Worm (Caenorhabditis elegans): ENCODE results near the gene rev-1.

The rev-1 gene

ce11 chrII:7901990-7902389 lies 1.6 kb downstream of the rev-1 start:
- no peak for TF ChIP-seq ztf-29 (GFP tag; IDR thresholded peaks at IDR 0.05)
- TF ChIP-seq klf-2 (GFP tag; conservative IDR thresholded peaks at IDR 0.05): no peak
- no peak for TF ChIP-seq flt-1 (GFP tag; IDR thresholded peaks at IDR 0.05)
- no peak for TF ChIP-seq ztf-23 (GFP tag; IDR thresholded peaks at IDR 0.05)
- TF ChIP-seq ref-1 (GFP tag; conservative IDR thresholded peaks at IDR 0.05): no peak
- TF ChIP-seq T22C8.4 (GFP tag; IDR thresholded peaks at IDR 0.05): no peak
- no peak for TF ChIP-seq cog-1 (tag; optimal IDR thresholded peaks at IDR 0.05)
- TF ChIP-seq tab-1 (GFP tag; IDR thresholded peaks at IDR 0.05): no peak
- no peak for TF ChIP-seq med-1 (GFP tag; optimal IDR thresholded peaks at IDR 0.05; ENCODE audit: insufficient read depth)

ce11 chrII:7907539-7907997 lies 7.1 kb downstream of the rev-1 start, which contains the start of gene best-23:
TSS of gene best-23 (minus strand) at chrII:7907589.
- no peak for TF ChIP-seq cog-1 (tag; optimal IDR thresholded peaks at IDR 0.05)
- no peak for TF ChIP-seq T22C8.4 (GFP tag; IDR thresholded peaks at IDR 0.05)
- no peak for TF ChIP-seq ref-1 (GFP tag; conservative IDR thresholded peaks at IDR 0.05)
- TF ChIP-seq flt-1 (GFP tag; IDR thresholded peaks at IDR 0.05): no peak
- TF ChIP-seq ztf-23 (GFP tag; IDR thresholded peaks at IDR 0.05): no peak
- no peak for TF ChIP-seq klf-2 (GFP tag; conservative IDR thresholded peaks at IDR 0.05)
- TF ChIP-seq med-1 (GFP tag; optimal IDR thresholded peaks at IDR 0.05; ENCODE audit: insufficient read depth): no peak
- TF ChIP-seq ztf-29 (GFP tag; IDR thresholded peaks at IDR 0.05): no peak
- TF ChIP-seq tab-1 (GFP tag; IDR thresholded peaks at IDR 0.05): no peak

- TF ChIP-seq tab-1 (GFP tag; IDR thresholded peaks at IDR 0.05): no peak
- TF ChIP-seq T22C8.4 (GFP tag; IDR thresholded peaks at IDR 0.05): no peak
- no peak for TF ChIP-seq med-1 (GFP tag; optimal IDR thresholded peaks at IDR 0.05; ENCODE audit: insufficient read depth)
- TF ChIP-seq ztf-23 (GFP tag; IDR thresholded peaks at IDR 0.05): no peak
- TF ChIP-seq ztf-29 (GFP tag; IDR thresholded peaks at IDR 0.05): no peak
Observed at ce11 chrII:7911015-7911414, 10.6 kb downstream of the rev-1 start, which contains the start of gene ZK675.4. TSS of gene ZK675.4 (plus strand) at chrII:7911315.

ce11 chrII:7920178-7920577 lies 19.8 kb downstream of the rev-1 start:
- TF ChIP-seq ztf-29 (GFP tag; IDR thresholded peaks at IDR 0.05): no peak
- no peak for TF ChIP-seq med-1 (GFP tag; optimal IDR thresholded peaks at IDR 0.05; ENCODE audit: insufficient read depth)
- TF ChIP-seq T22C8.4 (GFP tag; IDR thresholded peaks at IDR 0.05): no peak
- no peak for TF ChIP-seq klf-2 (GFP tag; conservative IDR thresholded peaks at IDR 0.05)

ce11 chrII:7921155-7921554 lies 20.7 kb downstream of the rev-1 start:
- TF ChIP-seq med-1 (GFP tag; optimal IDR thresholded peaks at IDR 0.05; ENCODE audit: insufficient read depth): no peak
- TF ChIP-seq ztf-23 (GFP tag; IDR thresholded peaks at IDR 0.05): no peak
- no peak for TF ChIP-seq klf-2 (GFP tag; conservative IDR thresholded peaks at IDR 0.05)
- no peak for TF ChIP-seq T22C8.4 (GFP tag; IDR thresholded peaks at IDR 0.05)
- no peak for TF ChIP-seq tab-1 (GFP tag; IDR thresholded peaks at IDR 0.05)
- no peak for TF ChIP-seq flt-1 (GFP tag; IDR thresholded peaks at IDR 0.05)
- TF ChIP-seq ztf-29 (GFP tag; IDR thresholded peaks at IDR 0.05): no peak
- no peak for TF ChIP-seq ref-1 (GFP tag; conservative IDR thresholded peaks at IDR 0.05)

ce11 chrII:7928600-7928999 lies 28.2 kb downstream of the rev-1 start, which contains the start of gene spv-1:
TSS of gene spv-1 (minus strand) at chrII:7928700.
- no peak for TF ChIP-seq flt-1 (GFP tag; IDR thresholded peaks at IDR 0.05)
- TF ChIP-seq klf-2 (GFP tag; conservative IDR thresholded peaks at IDR 0.05): no peak
- no peak for TF ChIP-seq T22C8.4 (GFP tag; IDR thresholded peaks at IDR 0.05)

- TF ChIP-seq ztf-29 (GFP tag; IDR thresholded peaks at IDR 0.05) (no peak), ref-1 (GFP tag; conservative IDR thresholded peaks at IDR 0.05) (no peak), med-1 (GFP tag; optimal IDR thresholded peaks at IDR 0.05; ENCODE audit: insufficient read depth) (no peak), T22C8.4 (GFP tag; IDR thresholded peaks at IDR 0.05) (no peak), ztf-23 (GFP tag; IDR thresholded peaks at IDR 0.05) (no peak), flt-1 (GFP tag; IDR thresholded peaks at IDR 0.05) (no peak), tab-1 (GFP tag; IDR thresholded peaks at IDR 0.05) (no peak), klf-2 (GFP tag; conservative IDR thresholded peaks at IDR 0.05) (no peak), cog-1 (tag; optimal IDR thresholded peaks at IDR 0.05) (no peak)
Observed at ce11 chrII:7930671-7931070, 30.2 kb downstream of the rev-1 start.

- TF ChIP-seq T22C8.4 (GFP tag; IDR thresholded peaks at IDR 0.05): no peak
- TF ChIP-seq ref-1 (GFP tag; conservative IDR thresholded peaks at IDR 0.05): no peak
- no peak for TF ChIP-seq klf-2 (GFP tag; conservative IDR thresholded peaks at IDR 0.05)
- TF ChIP-seq cog-1 (tag; optimal IDR thresholded peaks at IDR 0.05): no peak
- no peak for TF ChIP-seq tab-1 (GFP tag; IDR thresholded peaks at IDR 0.05)
- no peak for TF ChIP-seq flt-1 (GFP tag; IDR thresholded peaks at IDR 0.05)
- TF ChIP-seq ztf-23 (GFP tag; IDR thresholded peaks at IDR 0.05): no peak
Observed at ce11 chrII:7935622-7936021, 35.2 kb downstream of the rev-1 start.

- no peak for TF ChIP-seq ztf-23 (GFP tag; IDR thresholded peaks at IDR 0.05)
Observed at ce11 chrII:7938078-7938477, 37.7 kb downstream of the rev-1 start, which contains the start of gene ZK669.2. TSS of gene ZK669.2 (minus strand) at chrII:7938178.

- TF ChIP-seq cog-1 (tag; optimal IDR thresholded peaks at IDR 0.05): no peak
- TF ChIP-seq ztf-23 (GFP tag; IDR thresholded peaks at IDR 0.05): no peak
- TF ChIP-seq med-1 (GFP tag; optimal IDR thresholded peaks at IDR 0.05; ENCODE audit: insufficient read depth): no peak
- TF ChIP-seq ref-1 (GFP tag; conservative IDR thresholded peaks at IDR 0.05): no peak
- no peak for TF ChIP-seq klf-2 (GFP tag; conservative IDR thresholded peaks at IDR 0.05)
- TF ChIP-seq flt-1 (GFP tag; IDR thresholded peaks at IDR 0.05): no peak
- TF ChIP-seq ztf-29 (GFP tag; IDR thresholded peaks at IDR 0.05): no peak
- no peak for TF ChIP-seq T22C8.4 (GFP tag; IDR thresholded peaks at IDR 0.05)
Observed at ce11 chrII:7940848-7941247, 40.4 kb downstream of the rev-1 start, which contains the start of gene ZK669.3. TSS of gene ZK669.3 (plus strand) at chrII:7941148.

ce11 chrII:7944333-7944744 lies 43.9 kb downstream of the rev-1 start:
- TF ChIP-seq ref-1 (GFP tag; conservative IDR thresholded peaks at IDR 0.05): no peak
- TF ChIP-seq cog-1 (tag; optimal IDR thresholded peaks at IDR 0.05): no peak
- no peak for TF ChIP-seq klf-2 (GFP tag; conservative IDR thresholded peaks at IDR 0.05)
- no peak for TF ChIP-seq T22C8.4 (GFP tag; IDR thresholded peaks at IDR 0.05)
- no peak for TF ChIP-seq ztf-29 (GFP tag; IDR thresholded peaks at IDR 0.05)
- TF ChIP-seq tab-1 (GFP tag; IDR thresholded peaks at IDR 0.05): no peak
- TF ChIP-seq ztf-23 (GFP tag; IDR thresholded peaks at IDR 0.05): no peak
- no peak for TF ChIP-seq flt-1 (GFP tag; IDR thresholded peaks at IDR 0.05)
